Fruit fly (Drosophila melanogaster) ovary, adult (tissue): ENCODE measurements around the gene Xpac.

Experiments used
- CG17801 ChIP-seq: fragments of 200-800 bp; optimal IDR thresholded peaks from 2 replicates; lab custom pipeline; 2019; ENCODE audit warnings: missing biosample characterization, mild to moderate bottlenecking, missing genetic modification characterization, moderate library complexity; ENCODE audit not compliant: partially characterized antibody

The Xpac gene

DNA sequence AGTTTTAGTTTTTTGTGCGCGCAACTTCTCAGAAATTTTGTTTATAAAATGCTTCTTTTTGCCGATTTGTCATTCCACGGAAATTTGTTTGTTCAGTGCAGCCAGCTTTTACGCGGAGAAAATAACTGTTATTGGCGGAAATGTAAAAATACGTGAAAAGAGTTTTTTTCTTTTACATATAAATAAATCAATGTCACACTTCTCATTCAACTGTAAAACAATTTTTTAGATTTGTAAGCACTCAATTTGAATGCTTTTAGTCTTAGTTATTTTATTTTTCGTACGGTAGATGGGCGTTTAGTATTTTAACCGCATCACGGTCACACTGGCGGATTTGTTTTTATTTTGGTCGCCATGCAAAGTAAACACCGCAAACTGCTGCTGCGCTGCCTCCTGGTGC is at the start of gene Xpac, which contains the start of gene brn:
Xpac (minus strand) TSS at position 66 of the 400 bp plus-strand sequence.
brn (plus strand) TSS at position 211 of the 400 bp plus-strand sequence.
- TF ChIP-seq CG17801, result peak; percentile 25

DNA sequence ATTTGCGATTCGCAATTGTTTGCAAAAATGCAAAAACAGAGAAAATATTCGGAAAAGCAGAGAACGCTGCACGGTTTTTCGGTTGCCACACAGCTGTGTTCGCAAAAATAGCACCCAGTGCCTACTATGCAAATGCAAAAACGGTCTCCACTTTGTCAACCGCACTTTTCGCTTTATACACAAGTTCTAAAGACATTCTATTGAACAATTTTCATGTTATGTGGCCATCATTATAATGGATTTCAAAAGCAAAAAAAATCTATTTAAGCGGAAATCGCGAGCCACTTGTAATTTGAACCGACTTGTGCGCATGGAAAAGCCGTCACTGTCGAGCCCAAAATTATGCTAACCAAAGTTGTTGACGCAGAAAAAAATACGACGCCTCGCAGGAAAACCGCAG is 47.0 kb upstream of the Xpac start:
- peak; percentile 62 for TF ChIP-seq CG17801

DNA sequence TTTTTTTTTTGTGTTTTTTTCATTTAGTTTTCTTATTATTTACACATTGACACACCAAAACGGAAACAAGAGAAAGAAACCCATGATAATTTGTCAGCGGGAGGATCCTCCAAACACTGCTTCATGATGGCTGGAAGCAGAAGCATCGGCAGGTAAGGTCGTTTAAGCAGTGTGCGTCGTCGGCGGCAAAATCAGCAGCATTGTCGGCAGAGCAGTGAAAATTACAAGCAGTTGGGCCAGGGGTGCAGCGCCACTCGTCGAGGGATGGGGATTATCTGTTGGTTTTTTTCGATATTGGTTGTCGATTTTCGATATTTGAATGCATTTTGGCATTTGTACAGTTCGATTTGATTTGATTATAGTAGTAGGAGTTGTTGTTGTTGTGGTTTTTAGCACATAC is 35.0 kb upstream of the Xpac start:
- no peak for TF ChIP-seq CG17801

DNA sequence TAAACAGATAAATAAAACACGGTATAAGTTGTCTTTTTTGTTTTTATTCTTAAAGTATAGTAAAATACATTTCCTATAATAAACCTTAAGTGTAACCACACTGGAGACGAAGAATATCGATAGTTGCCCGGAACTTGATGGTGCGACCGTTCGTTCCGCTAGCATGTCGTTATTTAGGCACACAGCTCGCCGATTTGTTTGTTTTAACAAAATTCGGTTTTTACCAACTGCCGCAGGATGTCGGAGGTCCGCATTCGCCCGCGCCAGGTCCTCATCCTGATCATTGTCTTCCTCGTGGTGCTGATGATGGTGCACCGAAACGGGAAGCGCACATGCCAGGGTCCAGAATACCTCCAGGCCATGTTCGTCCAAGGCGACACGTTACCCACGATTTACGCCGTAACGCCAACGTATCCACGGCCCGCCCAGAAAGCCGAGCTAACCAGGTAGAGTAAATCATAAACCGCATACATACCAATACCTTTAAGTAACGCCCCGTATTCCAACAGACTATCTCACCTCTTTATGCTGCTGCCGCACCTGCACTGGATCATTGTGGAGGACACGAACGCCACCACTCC is 27.1 kb upstream of the Xpac start, which contains the start of gene GlcAT-I:
GlcAT-I (plus strand) TSS at position 163 of the 581 bp plus-strand sequence.
- peak; percentile 12 for TF ChIP-seq CG17801

DNA sequence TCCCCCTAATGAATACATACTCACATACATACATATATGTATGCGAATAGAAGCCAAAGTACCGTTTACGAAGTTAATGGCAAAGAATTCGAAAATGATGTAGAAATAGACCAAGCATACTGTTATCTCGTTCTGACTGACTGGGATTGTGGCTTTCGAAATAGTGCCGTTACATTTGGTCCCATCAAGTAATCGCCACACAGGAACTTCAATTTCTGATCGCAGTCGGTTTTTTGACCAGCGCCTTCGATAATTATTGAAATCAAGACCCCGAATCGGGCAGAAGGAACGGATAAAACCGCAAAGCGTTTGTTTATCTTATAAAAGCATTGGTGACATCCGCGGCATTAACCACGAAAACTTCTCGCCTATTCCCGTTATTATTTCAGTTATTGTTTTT is 15.6 kb upstream of the Xpac start:
- TF ChIP-seq CG17801, result no peak

DNA sequence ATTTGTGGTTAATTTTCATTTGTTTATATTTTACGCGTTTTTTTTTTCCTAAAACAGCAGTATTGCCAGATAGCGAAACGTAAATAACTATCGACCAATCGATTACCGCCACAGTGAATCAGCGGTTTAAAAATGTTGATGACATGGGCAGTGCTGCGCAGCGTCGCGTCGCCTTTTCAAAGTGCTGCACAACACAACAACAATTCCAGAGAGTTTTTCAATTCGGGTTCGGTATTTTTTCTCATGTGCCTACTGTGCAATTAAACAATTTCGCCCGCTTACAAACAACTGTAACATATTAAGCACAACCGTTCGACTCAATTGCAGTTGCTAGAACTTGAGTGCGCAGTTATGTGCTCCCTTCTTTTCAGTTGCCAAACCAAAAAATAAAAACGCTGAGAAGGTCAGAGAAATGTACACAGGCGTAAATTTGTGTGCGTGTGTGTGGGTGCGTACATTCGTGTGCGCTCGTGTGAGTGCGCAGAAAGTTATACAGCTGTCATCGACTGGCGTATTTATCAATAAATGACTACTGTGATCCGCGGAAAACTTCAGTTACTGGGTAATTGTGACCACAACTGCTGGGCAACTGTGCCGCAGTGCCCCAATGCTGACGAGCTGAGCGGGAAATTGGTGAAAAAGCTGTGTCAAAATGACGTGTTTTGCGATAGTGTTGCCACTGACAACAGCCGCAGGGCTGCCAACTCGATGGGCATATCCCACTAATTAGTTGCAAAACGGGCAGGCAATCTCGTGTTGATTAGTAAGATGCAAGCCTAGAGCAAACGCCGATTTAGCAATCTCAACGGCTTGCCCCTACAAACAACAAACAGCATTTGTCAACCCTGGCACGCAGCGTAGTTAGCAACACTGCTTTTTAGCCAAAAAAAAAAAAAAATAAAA is 13.1 kb upstream of the Xpac start, which contains the start of the genes tyf and Tip60:
tyf (plus strand) TSS at position 187 of the 903 bp plus-strand sequence.
Tip60 (minus strand) TSS at position 654 of the 903 bp plus-strand sequence.
- peak; percentile 57 for TF ChIP-seq CG17801

DNA sequence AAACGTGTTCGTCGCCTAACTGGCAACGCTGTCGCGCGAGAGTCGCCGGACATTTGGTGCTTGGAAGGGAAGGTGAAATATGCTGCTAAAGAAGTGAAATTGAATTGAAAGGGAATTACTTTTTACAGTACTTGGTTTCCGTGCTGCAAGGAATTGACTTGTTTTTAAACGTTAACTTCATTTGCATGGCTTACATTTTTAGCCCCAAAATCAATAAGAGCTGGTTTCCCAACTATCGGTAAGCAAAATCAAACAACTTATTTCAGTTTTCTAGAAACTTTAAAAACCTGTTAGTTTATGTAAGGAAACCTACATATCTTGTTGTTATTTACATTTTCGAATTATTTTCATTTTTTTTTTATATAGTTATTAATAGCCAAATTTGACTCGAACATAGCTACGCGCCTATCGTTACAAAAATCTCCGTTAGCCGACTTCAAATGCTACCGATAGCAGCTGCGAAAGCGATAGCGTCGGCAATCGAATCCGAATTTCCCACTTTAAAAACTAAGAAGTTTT is 9.8 kb upstream of the Xpac start, which contains the start of the genes dgt4 and Nsun2:
dgt4 (plus strand) TSS at position 4 of the 519 bp plus-strand sequence.
Nsun2 (minus strand) TSS at position 37 of the 519 bp plus-strand sequence.
- no peak for TF ChIP-seq CG17801

DNA sequence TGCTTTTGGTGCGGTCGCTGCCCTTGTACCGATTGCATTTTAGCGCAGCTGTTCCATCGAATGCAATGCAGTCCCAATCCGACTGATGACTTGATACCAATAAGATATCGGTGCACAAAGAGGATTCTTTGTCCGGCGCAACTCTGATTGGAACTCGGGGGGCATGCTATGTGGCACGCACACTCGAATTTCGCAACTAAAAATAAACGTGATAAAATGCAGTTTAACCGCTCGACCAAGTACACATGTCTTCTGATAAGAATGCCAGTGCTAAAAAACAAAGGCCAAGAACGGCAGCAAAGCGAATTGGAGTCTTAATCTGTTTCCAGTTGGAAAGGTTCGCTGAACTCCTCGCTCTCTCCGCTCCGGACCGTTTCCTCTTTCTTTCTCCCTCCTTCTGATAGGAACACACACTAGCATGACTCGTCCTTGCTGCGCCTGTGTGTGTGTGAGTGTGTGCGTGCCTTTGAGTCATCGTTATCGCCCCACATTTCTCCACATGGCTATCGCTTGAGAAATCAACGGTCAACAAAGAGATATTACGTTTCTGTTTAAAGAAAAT is 4.7 kb upstream of the Xpac start:
- TF ChIP-seq CG17801, result no peak

DNA sequence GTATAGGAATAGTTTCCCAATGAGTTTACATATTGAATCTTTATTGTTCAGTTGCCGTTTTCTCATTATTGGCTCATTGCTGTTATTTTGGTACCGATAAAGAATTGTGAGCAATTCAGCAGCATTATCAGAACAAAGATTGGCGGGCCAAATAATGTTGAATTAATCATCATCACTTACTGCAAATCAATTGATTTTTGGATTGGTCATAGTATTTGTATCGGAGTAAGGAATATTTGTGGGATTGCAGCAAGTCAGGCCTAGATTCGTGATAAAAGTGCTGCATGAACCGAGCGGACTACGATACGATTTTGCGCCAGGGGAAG is 4.1 kb upstream of the Xpac start:
- no peak for TF ChIP-seq CG17801

DNA sequence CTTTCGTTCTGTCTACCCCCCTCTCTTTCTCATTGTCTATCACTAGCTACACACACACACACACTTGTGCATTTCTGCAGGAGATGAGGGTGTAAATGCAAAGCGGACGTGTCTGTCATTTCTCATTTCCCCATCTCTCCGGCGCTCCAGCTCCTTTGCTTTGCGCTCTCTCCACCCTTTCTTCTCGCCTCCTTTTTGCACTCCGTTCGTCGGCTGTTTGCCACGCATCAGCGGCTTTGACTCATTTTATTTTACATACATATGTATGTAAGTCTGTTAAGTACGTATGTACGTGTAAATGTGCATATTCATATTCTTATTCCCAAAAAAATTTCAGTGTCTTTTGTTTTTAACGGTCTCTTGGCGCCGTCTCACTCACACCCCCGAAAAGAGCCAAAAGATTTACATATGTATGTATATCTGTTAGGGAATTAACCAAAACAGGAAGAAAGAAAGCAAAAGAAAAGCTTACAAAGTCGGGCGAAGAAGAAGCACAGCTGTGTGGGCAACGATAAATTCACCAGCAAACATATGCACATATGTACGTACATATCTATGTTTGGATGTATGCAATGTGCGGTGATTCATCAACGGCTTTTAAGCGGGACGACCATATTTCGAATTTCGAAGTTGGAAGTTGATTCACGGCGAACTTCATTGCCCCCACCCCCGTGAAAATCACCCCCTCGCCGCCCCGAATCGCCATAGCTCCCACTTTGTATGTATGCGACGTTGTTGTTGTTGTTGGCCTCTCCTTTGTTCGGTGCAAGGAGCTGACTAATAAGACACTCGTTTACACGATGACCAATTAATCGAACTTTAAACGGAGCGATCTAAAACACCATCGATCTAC is 3.5 kb upstream of the Xpac start:
- TF ChIP-seq CG17801, result no peak

DNA sequence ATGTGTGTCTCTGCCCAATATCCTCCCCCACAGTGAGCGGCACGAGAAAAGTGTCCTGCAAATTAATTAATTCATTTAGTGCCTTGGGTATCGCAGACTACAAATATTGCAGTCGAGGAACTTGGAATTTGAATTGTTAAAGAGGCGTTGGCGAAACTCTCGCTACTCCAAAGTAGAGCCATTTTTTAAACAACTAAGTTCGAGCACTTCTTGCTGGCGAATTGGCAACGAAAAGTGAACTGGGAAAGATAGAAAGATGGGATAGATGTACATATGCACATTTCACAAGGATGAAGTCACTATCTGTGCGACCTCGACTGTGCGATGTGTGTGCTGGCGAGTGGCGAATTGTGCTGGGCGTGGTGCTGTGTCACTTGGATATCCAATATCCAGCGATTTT is 2.8 kb upstream of the Xpac start:
- TF ChIP-seq CG17801, result peak; percentile 39

DNA sequence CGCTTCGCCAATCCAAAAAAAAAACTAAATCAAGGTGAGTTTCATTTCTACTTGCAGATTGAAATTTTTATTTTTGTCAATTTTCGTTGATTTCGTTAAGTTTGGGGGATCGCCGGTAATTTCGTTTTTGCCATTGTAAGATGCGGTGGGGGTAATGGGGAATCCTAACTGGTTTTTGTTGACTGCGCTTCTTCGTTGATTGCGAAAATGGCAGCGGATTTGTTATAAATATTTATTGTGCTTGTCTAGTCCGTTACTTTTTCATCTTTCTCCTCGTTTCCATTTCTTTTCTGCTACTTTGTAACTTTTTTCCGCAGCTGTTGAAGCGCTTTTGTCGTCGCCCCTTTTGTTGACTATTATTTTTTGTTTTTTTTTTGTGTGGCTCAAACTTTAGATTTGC is 2.2 kb upstream of the Xpac start:
- no peak for TF ChIP-seq CG17801

DNA sequence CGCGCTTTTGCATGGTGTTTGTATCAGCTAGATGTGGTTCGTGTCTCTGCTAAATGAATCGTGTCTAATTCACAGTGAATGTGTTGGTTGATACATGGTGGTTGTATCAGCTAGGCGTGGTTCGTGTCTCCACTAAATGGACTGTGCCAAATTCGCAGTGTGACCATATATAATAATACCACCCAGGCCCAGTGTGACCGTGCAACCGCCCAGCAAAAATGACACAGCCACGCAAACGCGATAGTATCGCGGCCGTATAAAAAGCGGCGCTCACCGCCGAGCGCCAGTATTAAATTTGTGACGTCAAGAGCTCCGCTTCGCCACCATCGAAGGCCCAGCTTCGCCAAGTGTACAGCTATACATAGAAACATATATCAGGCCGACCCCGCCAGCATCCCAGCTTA is 1.8 kb upstream of the Xpac start, which contains the start of gene cib:
cib (plus strand) TSS at position 284 of the 404 bp plus-strand sequence.
- peak; percentile 45 for TF ChIP-seq CG17801

DNA sequence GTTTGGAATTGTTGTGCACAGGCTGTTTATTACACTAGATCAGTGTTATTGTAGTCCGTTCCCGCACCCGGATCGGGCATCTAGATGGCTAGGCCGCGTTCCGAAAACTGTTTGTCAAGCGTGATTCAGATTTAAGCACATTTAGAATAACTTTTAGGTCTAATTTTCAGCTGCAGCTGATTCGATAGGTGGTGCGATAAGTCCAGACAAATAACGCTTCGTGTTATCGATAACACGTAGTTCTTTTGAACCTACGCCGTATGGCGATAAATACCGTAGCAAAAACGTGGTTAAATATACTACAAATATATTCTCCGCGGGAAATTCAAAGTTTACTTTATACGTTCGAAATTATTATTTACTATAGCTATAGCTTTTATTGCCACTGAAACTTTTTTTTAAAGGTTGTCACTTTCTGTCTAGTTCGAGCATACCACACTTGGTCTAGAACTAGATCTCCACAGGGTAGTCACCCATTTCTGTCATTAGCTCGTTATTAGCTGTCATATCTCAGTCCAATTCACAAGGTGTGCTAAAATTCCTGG is 3.1 kb downstream of the Xpac start, which contains the start of the genes Cmtr1 and CG15375:
Cmtr1 (minus strand) TSS at position 208 of the 545 bp plus-strand sequence.
CG15375 (plus strand) TSS at position 495 of the 545 bp plus-strand sequence.
- TF ChIP-seq CG17801, result peak; percentile 26

DNA sequence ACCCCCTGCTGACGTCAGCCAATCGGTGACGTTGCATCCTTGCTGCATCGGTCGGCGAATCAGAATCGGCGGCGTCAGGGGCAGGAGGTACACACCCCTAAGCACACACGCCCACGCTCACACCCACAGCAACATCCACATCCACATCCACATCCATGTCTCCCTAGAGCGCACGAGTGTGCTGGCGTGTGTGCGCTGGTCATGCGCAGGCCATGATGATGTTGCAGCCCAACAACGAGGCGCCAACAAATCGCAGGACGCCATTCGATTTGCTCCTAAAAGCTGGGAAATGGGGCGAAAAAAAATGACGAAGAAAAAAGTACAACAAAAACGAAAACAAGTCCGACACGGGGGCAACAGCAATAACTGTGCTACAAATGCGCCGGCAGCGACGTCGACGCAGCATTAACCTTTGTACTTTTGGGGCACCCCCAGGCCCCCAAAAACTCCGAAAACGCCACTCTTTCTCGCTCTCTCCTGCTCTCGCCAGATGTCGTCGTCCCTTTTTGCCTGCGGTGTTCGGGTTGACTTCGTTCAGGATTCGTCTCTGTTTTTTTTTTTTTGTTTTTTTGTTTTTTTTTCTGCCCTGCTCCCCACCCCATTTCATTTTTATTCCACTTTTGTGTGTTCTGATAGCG is 14.9 kb downstream of the Xpac start:
- no peak for TF ChIP-seq CG17801
